Fruit fly (Drosophila melanogaster): ENCODE results near the gene CG6678.
A peak's percentile ranks its signal among the peaks of the same experiment; 100 is the strongest.

The CG6678 gene

dm6 chr3R:21839636-21840035 is 47.2 kb upstream of the CG6678 start (continued):
- TF ChIP-seq CG4730 (GFP tag; IDR thresholded peaks at IDR 0.05) (no peak), CG8388 (GFP tag; optimal IDR thresholded peaks at IDR 0.05) (peak; percentile 15), Hr78 (GFP tag; optimal IDR thresholded peaks at IDR 0.05) (no peak), HLH4C (GFP tag; IDR thresholded peaks at IDR 0.05; ENCODE audit: partially characterized antibody) (no peak), pnt (GFP tag; optimal IDR thresholded peaks at IDR 0.05) (no peak), Jarid2 (GFP tag; optimal IDR thresholded peaks at IDR 0.05) (no peak), CG12236 (GFP tag; optimal IDR thresholded peaks at IDR 0.05) (no peak), dimm (GFP tag; IDR thresholded peaks at IDR 0.05) (no peak), CG13287 (GFP tag; IDR thresholded peaks at IDR 0.05; ENCODE audit: partially characterized antibody) (no peak), Drgx (GFP tag; IDR thresholded peaks at IDR 0.05) (peak; percentile 37; the same call in 1 of the 2 replicates), sima (GFP tag; optimal IDR thresholded peaks at IDR 0.05) (no peak), ap (GFP tag; IDR thresholded peaks at IDR 0.05) (no peak), Mrtf (GFP tag; IDR thresholded peaks at IDR 0.05) (no peak), grau (tag; optimal IDR thresholded peaks at IDR 0.05) (peak; percentile 43), CG1602 (GFP tag; optimal IDR thresholded peaks at IDR 0.05) (no peak), sna (GFP tag; IDR thresholded peaks at IDR 0.05; ENCODE audit: partially characterized antibody) (no peak), CG15269 (tag; optimal IDR thresholded peaks at IDR 0.05) (peak; percentile 38), CG2712 (tag; optimal IDR thresholded peaks at IDR 0.05) (peak; percentile 52), Deaf1 (tag; optimal IDR thresholded peaks at IDR 0.05) (peak; percentile 10), CG11093 (GFP tag; IDR thresholded peaks at IDR 0.05) (no peak), ato (GFP tag; IDR thresholded peaks at IDR 0.05; ENCODE audit: partially characterized antibody) (no peak), Doc2 (GFP tag; IDR thresholded peaks at IDR 0.05) (no peak), CG11085 (GFP tag; IDR thresholded peaks at IDR 0.05) (no peak), E2f1 (GFP tag; IDR thresholded peaks at IDR 0.05) (no peak), CG8765 (GFP tag; IDR thresholded peaks at IDR 0.05) (no peak), Rx (GFP tag; IDR thresholded peaks at IDR 0.05) (no peak), CG7745 (tag; optimal IDR thresholded peaks at IDR 0.05) (no peak), br (optimal IDR thresholded peaks at IDR 0.05) (no peak), CG10565 (GFP tag; optimal IDR thresholded peaks at IDR 0.05) (no peak), CG12104 (GFP tag; optimal IDR thresholded peaks at IDR 0.05) (no peak), Atf-2 (GFP tag; optimal IDR thresholded peaks at IDR 0.05) (no peak), bbx (GFP tag; IDR thresholded peaks at IDR 0.05; ENCODE audit: partially characterized antibody) (no peak), CG7786 (GFP tag; optimal IDR thresholded peaks at IDR 0.05) (no peak), Blimp-1 (GFP tag; optimal IDR thresholded peaks at IDR 0.05) (peak; percentile 54), CG12744 (GFP tag; optimal IDR thresholded peaks at IDR 0.05) (no peak), ftz-f1 (GFP tag; optimal IDR thresholded peaks at IDR 0.05) (no peak), exex (tag; optimal IDR thresholded peaks at IDR 0.05) (no peak), Dbx (GFP tag; IDR thresholded peaks at IDR 0.05) (no peak), slp2 (GFP tag; optimal IDR thresholded peaks at IDR 0.05) (no peak), slou (GFP tag; optimal IDR thresholded peaks at IDR 0.05) (no peak), jing (GFP tag; optimal IDR thresholded peaks at IDR 0.05) (no peak), crp (GFP tag; optimal IDR thresholded peaks at IDR 0.05) (no peak), CG10147 (GFP tag; optimal IDR thresholded peaks at IDR 0.05) (peak; percentile 37), CG6272 (GFP tag; IDR thresholded peaks at IDR 0.05) (no peak), maf-S (GFP tag; optimal IDR thresholded peaks at IDR 0.05) (no peak), HLHmδ (GFP tag; optimal IDR thresholded peaks at IDR 0.05) (no peak), CG17612 (GFP tag; IDR thresholded peaks at IDR 0.05) (no peak), wdn (GFP tag; IDR thresholded peaks at IDR 0.05) (no peak), H2.0 (GFP tag; IDR thresholded peaks at IDR 0.05) (no peak), sisA (GFP tag; IDR thresholded peaks at IDR 0.05) (no peak), CG31365 (tag; optimal IDR thresholded peaks at IDR 0.05) (no peak), Awh (GFP tag; IDR thresholded peaks at IDR 0.05) (no peak)
